Worm (Caenorhabditis elegans) whole organism, L3 larva: ENCODE results near the gene srj-39.

Source experiments
- ZK546.5 ChIP-seq: sonication (generic microtip); optimal IDR thresholded peaks from 2 replicates; lab custom pipeline; 2017; ENCODE audit warnings: missing biosample characterization, missing genetic modification characterization
- aly-2 ChIP-seq: fragments of 150-350 bp; optimal IDR thresholded peaks from 2 replicates; lab custom pipeline; 2014; ENCODE audit warnings: missing biosample characterization, missing genetic modification characterization
- ama-1 ChIP-seq: fragments of 150-350 bp; optimal IDR thresholded peaks from 2 replicates; lab custom pipeline; 2018
- ceh-28 ChIP-seq: fragments of 150-350 bp; optimal IDR thresholded peaks from 2 replicates; lab custom pipeline; 2014; ENCODE audit warnings: missing biosample characterization, missing genetic modification reagents, missing genetic modification characterization
- ceh-82 ChIP-seq: fragments of 150-350 bp; optimal IDR thresholded peaks from 2 replicates; lab custom pipeline; 2014; ENCODE audit warnings: missing biosample characterization, missing genetic modification characterization
- ceh-9 ChIP-seq: sonication (generic microtip); optimal IDR thresholded peaks from 2 replicates; lab custom pipeline; 2018; ENCODE audit warnings: missing biosample characterization, missing genetic modification characterization
- daf-12 ChIP-seq: fragments of 150-350 bp; optimal IDR thresholded peaks from 2 replicates; lab custom pipeline; 2014; ENCODE audit warnings: missing biosample characterization, missing genetic modification reagents, missing genetic modification characterization
- egl-27 ChIP-seq: sonication (generic microtip); optimal IDR thresholded peaks from 4 replicates; lab custom pipeline; 2017; ENCODE audit warnings: missing biosample characterization, missing genetic modification reagents, missing genetic modification characterization
- egl-5 ChIP-seq: fragments of 150-350 bp; optimal IDR thresholded peaks from 2 replicates; lab custom pipeline; 2017; ENCODE audit warnings: missing biosample characterization, missing genetic modification reagents, missing genetic modification characterization, inconsistent platforms
- elt-1 ChIP-seq: fragments of 150-350 bp; optimal IDR thresholded peaks from 2 replicates; lab custom pipeline; 2014; ENCODE audit warnings: missing biosample characterization, missing genetic modification characterization
- eor-1 ChIP-seq, 2 experiments: fragments of 150-350 bp; optimal IDR thresholded peaks; 2 replicates each; lab custom pipeline; 2014 to 2018; ENCODE audit warnings: missing biosample characterization in 2 of 2, missing genetic modification characterization in 2 of 2
- fkh-10 ChIP-seq: sonication (generic microtip); optimal IDR thresholded peaks from 2 replicates; lab custom pipeline; 2017; ENCODE audit warnings: missing biosample characterization, missing genetic modification reagents, missing genetic modification characterization
- fkh-2 ChIP-seq: fragments of 150-350 bp; optimal IDR thresholded peaks from 2 replicates; lab custom pipeline; 2014; ENCODE audit warnings: missing biosample characterization, missing genetic modification reagents, missing genetic modification characterization
- fos-1 ChIP-seq: fragments of 150-350 bp; optimal IDR thresholded peaks from 2 replicates; lab custom pipeline; 2014; ENCODE audit warnings: missing biosample characterization, missing genetic modification characterization
- hmg-11 ChIP-seq: sonication (generic microtip); optimal IDR thresholded peaks from 2 replicates; lab custom pipeline; 2016; ENCODE audit warnings: missing genetic modification characterization, missing compliant biosample characterization
- jun-1 ChIP-seq: fragments of 150-350 bp; optimal IDR thresholded peaks from 2 replicates; lab custom pipeline; 2014; ENCODE audit warnings: missing biosample characterization, missing genetic modification reagents, missing genetic modification characterization
- lin-15B ChIP-seq: fragments of 150-350 bp; optimal IDR thresholded peaks from 2 replicates; lab custom pipeline; 2014; ENCODE audit warnings: missing biosample characterization, missing genetic modification characterization
- lsy-12 ChIP-seq: sonication (generic microtip); optimal IDR thresholded peaks from 2 replicates; lab custom pipeline; 2016; ENCODE audit warnings: mild to moderate bottlenecking, missing genetic modification characterization, missing compliant biosample characterization
- mdl-1 ChIP-seq: fragments of 150-350 bp; optimal IDR thresholded peaks from 2 replicates; lab custom pipeline; 2014; ENCODE audit warnings: missing biosample characterization, missing genetic modification characterization
- mml-1 ChIP-seq: fragments of 150-350 bp; sonication (generic microtip); optimal IDR thresholded peaks from 3 replicates; lab custom pipeline; 2014; ENCODE audit warnings: missing biosample characterization, missing genetic modification characterization
- nhr-11 ChIP-seq: fragments of 150-350 bp; optimal IDR thresholded peaks from 2 replicates; lab custom pipeline; 2014; ENCODE audit warnings: missing biosample characterization, missing genetic modification characterization
- nhr-28 ChIP-seq: fragments of 150-350 bp; optimal IDR thresholded peaks from 2 replicates; lab custom pipeline; 2014; ENCODE audit warnings: missing biosample characterization, missing genetic modification characterization
- nhr-43 ChIP-seq: sonication (generic microtip); optimal IDR thresholded peaks from 2 replicates; lab custom pipeline; 2016; ENCODE audit warnings: mild to moderate bottlenecking, missing genetic modification characterization, missing compliant biosample characterization; ENCODE audit not compliant: poor library complexity, severe bottlenecking
- nhr-67 ChIP-seq: fragments of 150-350 bp; optimal IDR thresholded peaks from 2 replicates; lab custom pipeline; 2014; ENCODE audit warnings: missing biosample characterization, missing genetic modification characterization
- nhr-76 ChIP-seq: fragments of 150-350 bp; sonication (generic microtip); optimal IDR thresholded peaks from 5 replicates; lab custom pipeline; 2014; ENCODE audit warnings: missing biosample characterization, missing genetic modification characterization
- nhr-77 ChIP-seq: fragments of 150-350 bp; optimal IDR thresholded peaks from 2 replicates; lab custom pipeline; 2014; ENCODE audit warnings: missing biosample characterization, missing genetic modification characterization
- pqm-1 ChIP-seq: fragments of 150-350 bp; optimal IDR thresholded peaks from 2 replicates; lab custom pipeline; 2017; ENCODE audit warnings: missing biosample characterization, missing genetic modification characterization, inconsistent platforms
- sea-2 ChIP-seq: fragments of 150-350 bp; sonication (generic microtip); optimal IDR thresholded peaks from 4 replicates; lab custom pipeline; 2014; ENCODE audit warnings: missing biosample characterization, missing genetic modification reagents, missing genetic modification characterization
- skn-1 ChIP-seq: fragments of 150-350 bp; optimal IDR thresholded peaks from 2 replicates; lab custom pipeline; 2014; ENCODE audit warnings: missing biosample characterization, missing genetic modification characterization
- snpc-4 ChIP-seq: fragments of 150-350 bp; optimal IDR thresholded peaks from 2 replicates; lab custom pipeline; 2014; ENCODE audit warnings: missing biosample characterization, missing genetic modification characterization
- tbx-2 ChIP-seq: sonication (generic microtip); optimal IDR thresholded peaks from 2 replicates; lab custom pipeline; 2016; ENCODE audit warnings: mild to moderate bottlenecking, missing genetic modification characterization, missing compliant biosample characterization
- unc-62 ChIP-seq: fragments of 150-350 bp; sonication (generic microtip); optimal IDR thresholded peaks from 4 replicates; lab custom pipeline; 2014; ENCODE audit warnings: missing biosample characterization, missing genetic modification reagents, missing genetic modification characterization
- zag-1 ChIP-seq: fragments of 150-350 bp; optimal IDR thresholded peaks from 2 replicates; lab custom pipeline; 2014; ENCODE audit warnings: missing biosample characterization, missing genetic modification characterization
- ztf-11 ChIP-seq: fragments of 150-350 bp; optimal IDR thresholded peaks from 2 replicates; lab custom pipeline; 2014; ENCODE audit warnings: missing biosample characterization, missing genetic modification characterization
- ztf-4 ChIP-seq: fragments of 150-350 bp; optimal IDR thresholded peaks from 2 replicates; lab custom pipeline; 2014; ENCODE audit warnings: missing biosample characterization, missing genetic modification characterization

Gene srj-39

ce11 chrV:4144205-4144604, 39.8 kb downstream of the srj-39 start, which contains the start of gene Y45G5AL.1:
TSS of gene Y45G5AL.1 (plus strand) at chrV:4144505.
- TF ChIP-seq snpc-4 (tag; lab: Kevin White, UChicago) (no peak), nhr-28 (tag; lab: Kevin White, UChicago) (no peak), ZK546.5 (tag; lab: Kevin White, UChicago) (no peak), lsy-12 (tag; lab: Kevin White, UChicago) (no peak), fkh-10 (GFP tag; lab: Kevin White, UChicago) (no peak), ceh-82 (tag; lab: Kevin White, UChicago) (no peak), eor-1 (tag; optimal IDR thresholded peaks at IDR 0.05; lab: Kevin White, UChicago) (no peak), nhr-43 (no peak), mml-1 (tag; lab: Kevin White, UChicago) (no peak), nhr-11 (tag; lab: Kevin White, UChicago) (no peak), elt-1 (tag; lab: Kevin White, UChicago) (no peak), egl-5 (tag; lab: Kevin White, UChicago) (no peak), jun-1 (tag; lab: Kevin White, UChicago) (no peak), unc-62 (no peak), mdl-1 (tag; lab: Kevin White, UChicago) (no peak), nhr-67 (tag; lab: Kevin White, UChicago) (no peak), skn-1 (tag; lab: Kevin White, UChicago) (no peak), ztf-11 (tag; lab: Kevin White, UChicago) (no peak), ceh-28 (no peak)

- no peak for TF ChIP-seq ztf-4 (tag; lab: Kevin White, UChicago)
- no peak for TF ChIP-seq nhr-77 (tag; lab: Kevin White, UChicago)
- TF ChIP-seq egl-27 (tag; lab: Kevin White, UChicago), result no peak
- TF ChIP-seq ceh-82 (tag; lab: Kevin White, UChicago), result no peak
- no peak for TF ChIP-seq pqm-1 (tag; lab: Kevin White, UChicago)
- TF ChIP-seq hmg-11 (tag; lab: Kevin White, UChicago), result no peak
- TF ChIP-seq zag-1 (tag; lab: Kevin White, UChicago), result no peak
- no peak for TF ChIP-seq ama-1 (lab: Kevin White, UChicago)
- TF ChIP-seq ztf-11 (tag; lab: Kevin White, UChicago), result no peak
- no peak for TF ChIP-seq ceh-9 (tag; lab: Kevin White, UChicago)
- no peak for TF ChIP-seq daf-12
- no peak for TF ChIP-seq nhr-43
- no peak for TF ChIP-seq mdl-1 (tag; lab: Kevin White, UChicago)
- no peak for TF ChIP-seq lin-15B (tag; lab: Kevin White, UChicago)
- no peak for TF ChIP-seq lsy-12 (tag; lab: Kevin White, UChicago)
- no peak for TF ChIP-seq nhr-76
- no peak for TF ChIP-seq fos-1 (tag; lab: Kevin White, UChicago)
- no peak for TF ChIP-seq elt-1 (tag; lab: Kevin White, UChicago)
- no peak for TF ChIP-seq aly-2 (tag; lab: Kevin White, UChicago)
- TF ChIP-seq, all 47 proteins: peak for 0
Measured at ce11 chrV:4151400-4151799, 47.0 kb downstream of the srj-39 start.

- TF ChIP-seq ama-1 (lab: Kevin White, UChicago) (no peak), fkh-2 (tag; lab: Kevin White, UChicago) (no peak), tbx-2 (no peak), daf-12 (no peak), sea-2 (GFP tag; lab: Kevin White, UChicago) (no peak), egl-27 (tag; lab: Kevin White, UChicago) (no peak), snpc-4 (tag; lab: Kevin White, UChicago) (no peak), nhr-76 (no peak)
Measured at ce11 chrV:4152200-4152599, 47.8 kb downstream of the srj-39 start, which contains the start of gene Y45G5AM.6. TSS of gene Y45G5AM.6 (minus strand) at chrV:4152300.
